Worm (Caenorhabditis elegans) whole organism, L2 larva: ENCODE results near the gene F35D11.4.
A peak's percentile ranks its signal among the peaks of the same experiment; 100 is the strongest.

Experiments
- ZK546.5 ChIP-seq: sonication (generic microtip); optimal IDR thresholded peaks from 2 replicates; lab custom pipeline; 2017; ENCODE audit warnings: missing biosample characterization, missing genetic modification characterization
- ama-1 ChIP-seq: fragments of 150-350 bp; optimal IDR thresholded peaks from 2 replicates; lab custom pipeline; 2018; ENCODE audit warnings: inconsistent platforms
- elt-3 ChIP-seq: sonication (generic microtip); optimal IDR thresholded peaks from 2 replicates; lab custom pipeline; 2017; ENCODE audit warnings: missing biosample characterization, missing genetic modification characterization
- fos-1 ChIP-seq: fragments of 150-350 bp; optimal IDR thresholded peaks from 2 replicates; lab custom pipeline; 2014; ENCODE audit warnings: missing biosample characterization, missing genetic modification characterization
- lin-13 ChIP-seq: fragments of 150-350 bp; optimal IDR thresholded peaks from 2 replicates; lab custom pipeline; 2014; ENCODE audit warnings: missing biosample characterization, missing genetic modification reagents, missing genetic modification characterization
- lin-39 ChIP-seq: fragments of 150-350 bp; optimal IDR thresholded peaks from 2 replicates; lab custom pipeline; 2014; ENCODE audit warnings: missing biosample characterization, missing genetic modification reagents, missing genetic modification characterization
- lsy-2 ChIP-seq, 2 experiments: fragments of 150-350 bp in 1 of 2; sonication (generic microtip) in 1 of 2; optimal IDR thresholded peaks; 2 replicates each; lab custom pipeline; 2014 to 2017; ENCODE audit warnings: missing biosample characterization in 2 of 2, missing genetic modification characterization in 2 of 2
- nhr-237 ChIP-seq: fragments of 150-350 bp; optimal IDR thresholded peaks from 2 replicates; lab custom pipeline; 2014; ENCODE audit warnings: missing biosample characterization, missing genetic modification characterization
- nhr-6 ChIP-seq: fragments of 150-350 bp; optimal IDR thresholded peaks from 2 replicates; lab custom pipeline; 2014; ENCODE audit warnings: missing biosample characterization, missing genetic modification characterization
- unc-39 ChIP-seq: fragments of 150-350 bp; optimal IDR thresholded peaks from 2 replicates; lab custom pipeline; 2014; ENCODE audit warnings: missing biosample characterization, missing genetic modification characterization
- unc-62 ChIP-seq: fragments of 150-350 bp; optimal IDR thresholded peaks from 2 replicates; lab custom pipeline; 2014; ENCODE audit warnings: missing biosample characterization, missing genetic modification reagents, missing genetic modification characterization

DNA sequence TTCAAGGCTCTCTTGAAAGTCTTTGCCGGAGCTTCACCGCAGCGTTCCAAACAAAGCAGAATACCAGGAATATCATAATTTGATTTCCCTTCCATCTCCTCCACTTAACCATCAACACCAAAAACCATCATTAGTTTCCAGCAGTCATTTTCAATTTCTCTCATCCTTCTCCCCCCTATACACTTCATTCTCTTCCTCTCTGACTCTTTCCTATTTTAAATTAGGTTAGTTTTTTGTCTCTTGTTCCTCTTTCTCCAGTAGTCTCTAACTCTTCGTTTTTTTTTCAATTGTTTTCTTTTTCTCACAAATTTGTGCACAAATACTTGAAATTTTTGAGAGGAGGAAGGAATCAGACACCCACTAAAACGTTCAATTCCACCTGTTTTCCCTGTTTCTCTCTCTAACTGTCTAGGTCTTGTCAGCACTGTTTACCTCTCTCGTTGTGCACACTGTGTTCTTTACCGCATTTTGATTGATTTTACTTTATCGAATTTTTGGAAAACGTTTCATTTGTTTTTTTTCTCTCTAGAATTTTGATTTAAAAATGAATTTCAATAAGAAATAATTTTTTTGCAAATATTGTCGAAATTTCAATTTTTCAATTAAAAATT, 3.6 kb downstream of the F35D11.4 start:
- TF ChIP-seq ama-1 (lab: Kevin White, UChicago) (no peak), nhr-6 (tag; lab: Kevin White, UChicago) (no peak), lin-39 (tag; lab: Kevin White, UChicago) (no peak), lsy-2 (tag; optimal IDR thresholded peaks at IDR 0.05; lab: Kevin White, UChicago) (no peak), unc-62 (GFP tag; lab: Kevin White, UChicago) (no peak), ZK546.5 (tag; lab: Kevin White, UChicago) (no peak), nhr-237 (no peak), elt-3 (tag; lab: Kevin White, UChicago) (no peak), lin-13 (no peak), fos-1 (tag; lab: Kevin White, UChicago) (peak; percentile 26), unc-39 (no peak)
